Worm (Caenorhabditis elegans) whole organism, late embryonic: Measurements from ENCODE around the gene srbc-1.

ENCODE experiments used
- ama-1 ChIP-seq: fragments of 150-350 bp; optimal IDR thresholded peaks from 2 replicates; lab custom pipeline; 2014
- ceh-22 ChIP-seq: sonication (generic microtip); optimal IDR thresholded peaks from 2 replicates; lab custom pipeline; 2017; ENCODE audit warnings: missing biosample characterization, missing genetic modification characterization
- che-1 ChIP-seq: sonication (generic microtip); optimal IDR thresholded peaks from 2 replicates; lab custom pipeline; 2016; ENCODE audit warnings: mild to moderate bottlenecking, missing genetic modification characterization, missing compliant biosample characterization
- lin-11 ChIP-seq: fragments of 200-800 bp; sonication (Bioruptor generic); optimal IDR thresholded peaks from 2 replicates; lab custom pipeline; 2018; ENCODE audit warnings: mild to moderate bottlenecking, missing genetic modification characterization, missing compliant biosample characterization
- nfya-1 ChIP-seq: sonication (generic microtip); optimal IDR thresholded peaks from 2 replicates; lab custom pipeline; 2017; ENCODE audit warnings: missing genetic modification characterization, mild to moderate bottlenecking, missing compliant biosample characterization, antibody characterized with exemption, moderate library complexity
- nhr-232 ChIP-seq: sonication (generic microtip); optimal IDR thresholded peaks from 2 replicates; lab custom pipeline; 2016; ENCODE audit warnings: missing genetic modification characterization, missing compliant biosample characterization
- odd-2 ChIP-seq: sonication (generic microtip); optimal IDR thresholded peaks from 2 replicates; lab custom pipeline; 2017; ENCODE audit warnings: antibody characterized with exemption, mild to moderate bottlenecking, missing genetic modification characterization, missing compliant biosample characterization
- syd-9 ChIP-seq: sonication (generic microtip); optimal IDR thresholded peaks from 2 replicates; lab custom pipeline; 2016; ENCODE audit warnings: mild to moderate bottlenecking, missing genetic modification characterization, moderate library complexity, missing compliant biosample characterization
- unc-3 ChIP-seq, 2 experiments: fragments of 200-800 bp in 1 of 2; sonication (Bioruptor generic) in 1 of 2; sonication (generic microtip) in 1 of 2; conservative IDR thresholded peaks in 1 of 2; optimal IDR thresholded peaks in 1 of 2; 2 replicates each; pipeline versions ENCODE4 v1.3.6 to Lab custom; 2016 to 2022; ENCODE audit warnings: missing compliant biosample characterization in 2 of 2, missing genetic modification characterization in 2 of 2, missing genetic modification reagents in 1 of 2
- unc-55 ChIP-seq: sonication (generic microtip); optimal IDR thresholded peaks from 2 replicates; lab custom pipeline; 2017; ENCODE audit warnings: missing biosample characterization, missing genetic modification reagents, missing genetic modification characterization
- unc-86 ChIP-seq: sonication (generic microtip); optimal IDR thresholded peaks from 2 replicates; lab custom pipeline; 2016; ENCODE audit warnings: missing genetic modification characterization, missing compliant biosample characterization
- ztf-16 ChIP-seq: sonication (generic microtip); optimal IDR thresholded peaks from 2 replicates; lab custom pipeline; 2017; ENCODE audit warnings: missing genetic modification characterization, missing compliant biosample characterization

DNA sequence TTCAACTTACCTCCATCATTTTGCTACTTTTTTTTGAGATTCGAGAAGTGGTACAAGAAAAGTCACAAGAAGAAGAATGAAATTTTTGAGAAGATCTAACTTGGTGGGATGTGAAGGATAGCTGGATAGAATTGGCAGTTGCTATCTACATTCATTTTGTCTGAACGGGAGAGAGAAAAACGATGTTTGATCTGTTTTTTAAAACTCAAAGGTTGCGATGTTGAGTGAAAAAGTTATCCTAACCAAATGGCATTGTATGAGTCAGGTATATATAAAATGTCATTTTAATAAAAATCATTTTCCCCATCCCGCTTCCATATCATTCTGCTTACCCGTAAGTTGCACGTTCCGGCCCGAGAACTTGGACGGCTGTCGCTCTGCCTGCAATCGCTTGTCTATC lies 12.5 kb downstream of the srbc-1 start, which contains the start of gene F35F10.6:
- TF ChIP-seq nhr-232 (tag; lab: Kevin White, UChicago): no peak
- TF ChIP-seq nfya-1 (tag; lab: Kevin White, UChicago): no peak
- no peak for TF ChIP-seq unc-3 (GFP tag; conservative IDR thresholded peaks at IDR 0.05; lab: Robert Waterston, UW)
- TF ChIP-seq unc-3 (tag; optimal IDR thresholded peaks at IDR 0.05; lab: Kevin White, UChicago): no peak
- no peak for TF ChIP-seq unc-55 (GFP tag; lab: Kevin White, UChicago)
- no peak for TF ChIP-seq odd-2
- TF ChIP-seq unc-86 (tag; lab: Kevin White, UChicago): no peak
- TF ChIP-seq ztf-16 (tag; lab: Kevin White, UChicago): no peak
- no peak for TF ChIP-seq ceh-22
- TF ChIP-seq syd-9: no peak
- TF ChIP-seq ama-1: no peak
- no peak for TF ChIP-seq che-1 (tag; lab: Kevin White, UChicago)
- TF ChIP-seq lin-11 (tag; lab: Kevin White, UChicago): no peak
